Fruit fly (Drosophila melanogaster) whole organism, pupa: ENCODE results near the gene Zip89B.

ENCODE experiments used
- CG12605 ChIP-seq: fragments of 200-800 bp; sonication (Bioruptor generic); IDR thresholded peaks from 2 replicates; pipeline ENCODE4 v1.3.6; 2022; ENCODE audit warnings: missing biosample characterization, missing genetic modification characterization
- CG13204 ChIP-seq: fragments of 200-800 bp; sonication (Bioruptor generic); optimal IDR thresholded peaks from 2 replicates; lab custom pipeline; 2018; ENCODE audit warnings: missing biosample characterization, mild to moderate bottlenecking, missing genetic modification characterization, moderate library complexity
- gl ChIP-seq: fragments of 200-800 bp; sonication (Bioruptor generic); optimal IDR thresholded peaks from 2 replicates; lab custom pipeline; 2018; ENCODE audit warnings: missing biosample characterization, mild to moderate bottlenecking, missing genetic modification characterization
- rn ChIP-seq: fragments of 200-800 bp; sonication (Bioruptor generic); IDR thresholded peaks from 2 replicates; pipeline ENCODE4 v1.3.6; 2022; ENCODE audit warnings: missing biosample characterization, missing genetic modification characterization

DNA sequence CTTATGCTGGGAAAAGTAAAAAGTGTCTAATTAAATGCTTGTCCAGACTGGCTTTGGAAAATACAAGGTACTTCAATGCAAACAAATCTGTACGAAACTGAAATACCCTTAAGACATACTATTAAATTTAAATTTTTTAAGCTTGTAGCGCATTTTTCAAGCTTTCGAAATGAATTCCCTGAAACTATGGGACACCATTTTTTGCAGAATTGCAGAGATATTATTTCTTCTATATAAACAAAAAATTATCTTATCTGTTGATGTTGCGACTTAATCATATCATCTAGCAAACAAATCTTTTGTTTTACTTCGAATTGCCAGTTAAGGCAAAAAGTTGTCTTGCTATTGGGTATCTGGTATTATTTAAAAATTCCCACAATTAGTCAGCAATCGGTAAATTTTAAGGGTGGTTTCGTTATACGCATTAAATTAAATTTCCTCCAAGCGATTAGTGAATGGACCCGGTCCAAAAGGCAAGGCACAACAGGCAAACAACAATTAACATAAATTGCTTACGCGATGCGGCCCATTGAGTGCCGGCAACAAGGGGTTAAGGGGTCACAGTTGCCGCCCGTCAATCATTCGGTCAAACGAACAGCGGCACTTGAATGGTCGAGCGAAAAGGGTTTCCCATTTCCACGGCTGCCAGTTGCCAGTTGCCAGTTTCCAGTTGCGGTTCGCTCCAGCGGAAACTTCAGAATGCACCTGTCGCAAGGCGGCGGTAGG lies 30.9 kb downstream of the Zip89B start:
- TF ChIP-seq CG13204 (GFP tag; lab: Kevin White, UChicago) (no peak), CG12605 (GFP tag; lab: Robert Waterston, UW) (no peak), gl (tag; lab: Kevin White, UChicago) (no peak), rn (GFP tag; lab: Robert Waterston, UW) (no peak)
